Fruit fly (Drosophila melanogaster) whole organism, larva: Measurements from ENCODE around the gene okr.

Source experiments
- noc ChIP-seq: fragments of 200-800 bp; sonication (Bioruptor generic); optimal IDR thresholded peaks from 3 replicates; lab custom pipeline; 2019; ENCODE audit warnings: missing biosample characterization, mild to moderate bottlenecking, missing genetic modification characterization, moderate library complexity

Gene okr

DNA sequence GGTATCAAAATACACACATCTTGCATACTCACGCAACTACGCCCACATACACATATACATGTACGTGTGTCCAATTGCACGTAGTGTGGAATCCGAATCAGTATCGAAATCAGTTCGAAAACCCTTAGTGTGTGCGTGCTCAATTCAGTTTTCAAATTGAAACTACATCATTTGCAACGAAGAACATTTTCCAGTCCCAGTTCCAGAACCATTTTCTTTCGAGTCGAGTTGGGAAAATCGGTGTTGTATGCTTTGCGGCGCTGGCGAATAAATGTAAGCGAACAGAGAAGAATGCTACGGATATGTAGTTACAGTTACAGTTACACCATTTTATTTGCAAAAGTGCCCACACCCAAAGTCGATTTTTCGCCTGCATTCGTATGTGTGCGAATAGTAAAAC is 35.6 kb downstream of the okr start:
- TF ChIP-seq noc (tag; lab: Kevin White, UChicago) = no peak

DNA sequence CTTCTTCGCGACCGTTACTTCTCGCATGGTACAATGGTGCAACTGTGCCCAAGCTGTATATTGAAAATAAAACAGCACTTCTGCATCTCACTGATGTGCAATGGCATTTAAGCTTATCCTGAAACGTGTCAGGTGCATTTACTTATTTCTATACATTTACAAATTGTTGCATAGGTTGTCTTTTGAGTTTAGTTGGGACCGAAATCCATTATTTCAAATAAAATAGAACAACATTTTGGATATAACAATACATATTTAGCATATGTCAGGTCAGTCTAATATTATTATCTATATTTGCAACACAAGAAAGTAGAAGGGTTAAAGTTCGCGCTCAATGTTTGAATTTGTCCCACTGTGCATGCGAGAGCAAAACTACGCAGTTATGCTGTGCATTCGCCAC is 36.2 kb downstream of the okr start:
- TF ChIP-seq noc (tag; lab: Kevin White, UChicago) = no peak

dm6 chr2L:2955659-2956058 is 36.9 kb downstream of the okr start:
- TF ChIP-seq noc (tag; lab: Kevin White, UChicago) = no peak

- no peak for TF ChIP-seq noc (tag; lab: Kevin White, UChicago)
These were observed 38.1 kb downstream of the okr start, which contains the start of gene Rbp9 for dm6 chr2L:2954472-2954871. TSS of gene Rbp9 (plus strand) at chr2L:2954762.

- TF ChIP-seq noc (tag; lab: Kevin White, UChicago) = no peak
These were observed 46.9 kb downstream of the okr start for dm6 chr2L:2945438-2946220.

dm6 chr2L:2944509-2944908 is 48.0 kb downstream of the okr start:
- no peak for TF ChIP-seq noc (tag; lab: Kevin White, UChicago)

- TF ChIP-seq noc (tag; lab: Kevin White, UChicago) = no peak
These were observed 49.9 kb downstream of the okr start for dm6 chr2L:2942639-2943038.

DNA sequence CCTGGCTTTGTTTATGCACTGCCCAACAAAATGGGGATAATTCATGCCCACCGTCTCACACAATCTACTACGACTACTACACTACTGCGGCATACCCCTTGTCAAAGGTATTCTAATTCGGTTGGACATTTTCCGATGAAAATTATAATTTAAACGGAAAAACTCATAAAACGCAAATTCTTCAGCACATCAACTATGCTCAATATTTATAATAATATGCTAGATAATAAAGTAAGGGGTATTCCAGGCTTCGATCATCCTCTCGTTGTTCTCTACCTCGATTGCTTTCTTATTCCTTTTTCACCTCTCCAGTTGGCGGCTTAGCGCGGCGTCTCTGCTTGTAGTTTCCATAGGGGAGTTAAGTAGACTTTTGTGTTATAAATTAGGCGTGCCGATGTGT is 51.2 kb downstream of the okr start:
- no peak for TF ChIP-seq noc (tag; lab: Kevin White, UChicago)

dm6 chr2L:2939698-2940097 is 52.9 kb downstream of the okr start:
- TF ChIP-seq noc (tag; lab: Kevin White, UChicago) = no peak
